Worm (Caenorhabditis elegans) whole organism, young adult: Measurements from ENCODE around the gene srd-43.

Experiments
- B0261.1 ChIP-seq: sonication (generic microtip); optimal IDR thresholded peaks from 2 replicates; lab custom pipeline; 2016; ENCODE audit warnings: mild to moderate bottlenecking, missing genetic modification characterization, moderate library complexity, missing compliant biosample characterization
- F22D6.2 ChIP-seq: sonication (generic microtip); optimal IDR thresholded peaks from 2 replicates; lab custom pipeline; 2016; ENCODE audit warnings: mild to moderate bottlenecking, missing genetic modification characterization, missing compliant biosample characterization
- F23B12.7 ChIP-seq: sonication (generic microtip); optimal IDR thresholded peaks from 2 replicates; lab custom pipeline; 2017; ENCODE audit warnings: missing genetic modification characterization, mild to moderate bottlenecking, missing compliant biosample characterization, antibody characterized with exemption, moderate library complexity; ENCODE audit not compliant: insufficient read depth
- Y53G8AR.9 ChIP-seq: fragments of 200-800 bp; sonication (Bioruptor generic); conservative IDR thresholded peaks from 2 replicates; pipeline ENCODE4 v1.3.6; 2022; ENCODE audit warnings: missing genetic modification reagents, missing genetic modification characterization, missing compliant biosample characterization
- Y56A3A.18 ChIP-seq: fragments of 200-800 bp; sonication (Bioruptor generic); IDR thresholded peaks from 2 replicates; pipeline ENCODE4 v1.3.6; 2022; ENCODE audit warnings: missing genetic modification reagents, missing genetic modification characterization, missing compliant biosample characterization
- Y79H2A.3 ChIP-seq: fragments of 200-800 bp; sonication (Bioruptor generic); conservative IDR thresholded peaks from 2 replicates; pipeline ENCODE4 v1.3.6; 2022; ENCODE audit warnings: missing genetic modification reagents, missing genetic modification characterization, missing compliant biosample characterization
- ama-1 ChIP-seq, 3 experiments: fragments of 150-350 bp in 1 of 3; sonication (generic microtip) in 2 of 3; optimal IDR thresholded peaks; 2 replicates each; lab custom pipeline; 2014 to 2018; ENCODE audit warnings: missing biosample characterization in 2 of 3, missing genetic modification characterization in 2 of 3, missing genetic modification reagents in 2 of 3
- atf-7 ChIP-seq: sonication (generic microtip); optimal IDR thresholded peaks from 2 replicates; lab custom pipeline; 2017; ENCODE audit warnings: mild to moderate bottlenecking, missing genetic modification characterization, missing compliant biosample characterization
- attf-5 ChIP-seq: fragments of 200-800 bp; sonication (Bioruptor generic); optimal IDR thresholded peaks from 2 replicates; lab custom pipeline; 2018; ENCODE audit warnings: mild to moderate bottlenecking, missing genetic modification characterization, missing compliant biosample characterization
- attf-6 ChIP-seq: fragments of 200-800 bp; sonication (Bioruptor generic); IDR thresholded peaks from 2 replicates; pipeline ENCODE4 v1.3.6; 2022; ENCODE audit warnings: missing genetic modification reagents, missing genetic modification characterization, missing compliant biosample characterization
- bed-1 ChIP-seq: fragments of 200-800 bp; sonication (Bioruptor generic); IDR thresholded peaks from 2 replicates; pipeline ENCODE4 v1.3.6; 2022; ENCODE audit warnings: missing genetic modification reagents, missing genetic modification characterization, missing compliant biosample characterization
- cebp-1 ChIP-seq, 2 experiments: fragments of 200-800 bp in 1 of 2; sonication (Bioruptor generic) in 1 of 2; sonication (generic microtip) in 1 of 2; IDR thresholded peaks in 1 of 2; optimal IDR thresholded peaks in 1 of 2; 2 replicates each; pipeline versions ENCODE4 v1.3.6 to Lab custom; 2017 to 2022; ENCODE audit warnings: missing compliant biosample characterization in 2 of 2, missing genetic modification characterization in 2 of 2, mild to moderate bottlenecking in 1 of 2, missing genetic modification reagents in 1 of 2, moderate library complexity in 1 of 2
- ceh-27 ChIP-seq: fragments of 200-800 bp; sonication (Bioruptor generic); optimal IDR thresholded peaks from 2 replicates; lab custom pipeline; 2018; ENCODE audit warnings: mild to moderate bottlenecking, missing genetic modification characterization, moderate library complexity, missing compliant biosample characterization
- chd-7 ChIP-seq: sonication (generic microtip); optimal IDR thresholded peaks from 2 replicates; lab custom pipeline; 2016; ENCODE audit warnings: mild to moderate bottlenecking, missing genetic modification characterization, moderate library complexity, missing compliant biosample characterization
- die-1 ChIP-seq: sonication (generic microtip); optimal IDR thresholded peaks from 2 replicates; lab custom pipeline; 2016; ENCODE audit warnings: missing genotype, mild to moderate bottlenecking, missing genetic modification characterization, missing compliant biosample characterization
- dpff-1 ChIP-seq: sonication (generic microtip); optimal IDR thresholded peaks from 2 replicates; lab custom pipeline; 2017; ENCODE audit warnings: mild to moderate bottlenecking, missing genetic modification characterization, missing compliant biosample characterization
- dpl-1 ChIP-seq: fragments of 150-350 bp; optimal IDR thresholded peaks from 2 replicates; lab custom pipeline; 2014; ENCODE audit warnings: missing biosample characterization, missing genetic modification reagents, missing genetic modification characterization
- ets-4 ChIP-seq: fragments of 200-800 bp; sonication (Bioruptor generic); optimal IDR thresholded peaks from 2 replicates; lab custom pipeline; 2018; ENCODE audit warnings: mild to moderate bottlenecking, missing genetic modification characterization, missing compliant biosample characterization
- fkh-3 ChIP-seq: sonication (generic microtip); optimal IDR thresholded peaks from 2 replicates; lab custom pipeline; 2016; ENCODE audit warnings: mild to moderate bottlenecking, missing genetic modification characterization, missing compliant biosample characterization
- gei-17 ChIP-seq: fragments of 200-800 bp; sonication (Bioruptor generic); optimal IDR thresholded peaks from 2 replicates; lab custom pipeline; 2018; ENCODE audit warnings: mild to moderate bottlenecking, missing genetic modification characterization, missing compliant biosample characterization
- hlh-12 ChIP-seq: sonication (generic microtip); optimal IDR thresholded peaks from 2 replicates; lab custom pipeline; 2016; ENCODE audit warnings: missing genetic modification characterization, missing compliant biosample characterization
- hlh-26 ChIP-seq: fragments of 200-800 bp; sonication (Bioruptor generic); conservative IDR thresholded peaks from 2 replicates; pipeline ENCODE4 v1.3.6; 2022; ENCODE audit warnings: missing genetic modification reagents, missing genetic modification characterization, missing compliant biosample characterization
- hsf-1 ChIP-seq: fragments of 200-800 bp; sonication (Bioruptor generic); IDR thresholded peaks from 2 replicates; pipeline ENCODE4 v1.3.6; 2022; ENCODE audit warnings: missing genetic modification reagents, missing genetic modification characterization, missing compliant biosample characterization
- let-526 ChIP-seq: fragments of 200-800 bp; sonication (Bioruptor generic); IDR thresholded peaks from 2 replicates; pipeline ENCODE4 v1.3.6; 2022; ENCODE audit warnings: missing genetic modification reagents, missing genetic modification characterization, missing compliant biosample characterization
- let-607 ChIP-seq, 2 experiments: fragments of 200-800 bp in 1 of 2; sonication (Bioruptor generic) in 1 of 2; sonication (generic microtip) in 1 of 2; optimal IDR thresholded peaks; 2 replicates each; lab custom pipeline; 2016 to 2018; ENCODE audit warnings: mild to moderate bottlenecking in 2 of 2, missing compliant biosample characterization in 2 of 2, missing genetic modification characterization in 2 of 2, moderate library complexity in 2 of 2, missing genotype in 1 of 2
- lin-35 ChIP-seq, 3 experiments: fragments of 150-350 bp in 2 of 3; sonication (generic microtip) in 1 of 3; optimal IDR thresholded peaks; 2 replicates each; lab custom pipeline; 2014 to 2018; ENCODE audit warnings: missing biosample characterization in 3 of 3, missing genetic modification characterization in 3 of 3, missing genetic modification reagents in 3 of 3
- madf-10 ChIP-seq: sonication (generic microtip); optimal IDR thresholded peaks from 2 replicates; lab custom pipeline; 2016; ENCODE audit warnings: mild to moderate bottlenecking, missing genetic modification characterization, missing compliant biosample characterization
- madf-3 ChIP-seq: fragments of 200-800 bp; sonication (Bioruptor generic); IDR thresholded peaks from 2 replicates; pipeline ENCODE4 v1.3.6; 2022; ENCODE audit warnings: missing genetic modification reagents, missing genetic modification characterization, missing compliant biosample characterization
- mel-28 ChIP-seq: sonication (generic microtip); optimal IDR thresholded peaks from 2 replicates; lab custom pipeline; 2016; ENCODE audit warnings: borderline replicate concordance, mild to moderate bottlenecking, missing genetic modification characterization, missing compliant biosample characterization
- mxl-1 ChIP-seq: sonication (generic microtip); optimal IDR thresholded peaks from 2 replicates; lab custom pipeline; 2016; ENCODE audit warnings: missing genetic modification characterization, missing compliant biosample characterization
- nfya-2 ChIP-seq: fragments of 200-800 bp; sonication (Bioruptor generic); IDR thresholded peaks from 2 replicates; pipeline ENCODE4 v1.3.6; 2022; ENCODE audit warnings: missing genetic modification reagents, missing genetic modification characterization, missing compliant biosample characterization
- nhr-179 ChIP-seq: sonication (generic microtip); optimal IDR thresholded peaks from 2 replicates; lab custom pipeline; 2016; ENCODE audit warnings: mild to moderate bottlenecking, missing genetic modification characterization, missing compliant biosample characterization
- nhr-90 ChIP-seq: sonication (generic microtip); optimal IDR thresholded peaks from 2 replicates; lab custom pipeline; 2016; ENCODE audit warnings: missing genotype, mild to moderate bottlenecking, missing genetic modification characterization, missing compliant biosample characterization
- rec-8 ChIP-seq, 2 experiments: sonication (generic microtip); optimal IDR thresholded peaks; 2 replicates each; lab custom pipeline; 2016; ENCODE audit warnings: mild to moderate bottlenecking in 2 of 2, missing genetic modification characterization in 2 of 2, missing genetic modification reagents in 2 of 2, missing genotype in 2 of 2, missing biosample characterization in 1 of 2, missing compliant biosample characterization in 1 of 2, moderate library complexity in 1 of 2
- repo-1 ChIP-seq: sonication (generic microtip); optimal IDR thresholded peaks from 2 replicates; lab custom pipeline; 2017; ENCODE audit warnings: mild to moderate bottlenecking, missing genetic modification characterization, missing compliant biosample characterization
- unc-62 ChIP-seq: fragments of 150-350 bp; optimal IDR thresholded peaks from 2 replicates; lab custom pipeline; 2014; ENCODE audit warnings: missing biosample characterization, missing genetic modification reagents, missing genetic modification characterization
- xnd-1 ChIP-seq: sonication (generic microtip); optimal IDR thresholded peaks from 2 replicates; lab custom pipeline; 2016; ENCODE audit warnings: missing genotype, missing genetic modification reagents, missing genetic modification characterization, missing compliant biosample characterization
- ztf-3 ChIP-seq: fragments of 200-800 bp; sonication (Bioruptor generic); optimal IDR thresholded peaks from 2 replicates; lab custom pipeline; 2018; ENCODE audit warnings: mild to moderate bottlenecking, missing genetic modification characterization, missing compliant biosample characterization
- ztf-6 ChIP-seq: fragments of 200-800 bp; sonication (Bioruptor generic); IDR thresholded peaks from 2 replicates; pipeline ENCODE4 v1.3.6; 2022; ENCODE audit warnings: missing genetic modification reagents, missing genetic modification characterization, missing compliant biosample characterization

srd-43 gene

DNA sequence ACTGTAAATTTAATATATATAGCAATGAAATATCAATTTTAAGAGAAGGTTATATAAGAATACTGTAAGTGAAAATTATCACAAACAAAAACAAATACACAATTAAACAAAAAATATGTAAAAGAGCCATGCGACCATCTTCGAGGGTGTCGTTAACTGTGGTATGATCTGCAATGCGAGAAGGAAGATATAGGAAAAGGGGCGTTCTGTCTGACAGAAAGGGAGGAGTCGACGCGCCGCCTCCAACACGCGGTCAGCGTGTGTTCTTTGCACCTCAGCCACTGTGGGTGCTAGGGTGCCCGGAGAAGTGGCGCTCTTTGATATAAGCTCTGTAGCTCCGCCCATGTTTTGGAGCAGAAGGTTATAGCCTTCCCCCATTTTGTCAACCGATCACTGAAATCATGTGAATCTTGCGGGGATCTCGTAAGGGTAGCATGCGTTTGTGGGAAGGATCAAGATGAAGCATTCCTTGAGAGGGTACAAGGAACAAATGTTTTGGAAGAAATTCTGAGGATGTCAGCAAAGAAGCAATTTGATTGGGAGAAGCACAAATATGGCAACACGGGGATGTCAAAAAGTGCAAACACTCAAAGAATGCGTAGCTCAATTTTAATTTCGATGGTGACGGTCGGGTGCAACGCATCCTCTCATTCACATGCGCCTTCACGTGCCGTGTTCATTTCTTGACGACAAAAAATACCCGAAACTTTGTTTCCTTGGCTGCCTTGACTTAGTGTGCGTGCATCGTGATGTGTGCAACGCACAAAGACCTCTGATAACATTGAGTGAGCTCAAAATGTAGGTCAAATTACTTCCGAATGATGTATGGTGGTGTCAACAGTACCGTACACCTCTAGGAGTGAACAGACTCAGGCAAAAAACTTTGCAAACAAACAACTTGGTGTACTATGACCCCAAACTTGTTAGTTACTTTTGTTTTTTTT, 45.4 kb upstream of the srd-43 start, which contains the start of gene mxl-3 (continued):
- TF ChIP-seq attf-5 (GFP tag; lab: Kevin White, UChicago) (no peak), unc-62 (no peak), dpl-1 (no peak), dpff-1 (no peak), F22D6.2 (tag; lab: Kevin White, UChicago) (no peak), B0261.1 (no peak), bed-1 (GFP tag; lab: Robert Waterston, UW) (no peak), nfya-2 (GFP tag; lab: Robert Waterston, UW) (no peak), atf-7 (tag; lab: Kevin White, UChicago) (peak; percentile 19), let-607 (tag; optimal IDR thresholded peaks at IDR 0.05; lab: Kevin White, UChicago) (peak in 1 of 2 experiments; percentile 21), chd-7 (tag; lab: Kevin White, UChicago) (peak; percentile 36), ets-4 (GFP tag; lab: Kevin White, UChicago) (no peak), hlh-26 (GFP tag; lab: Robert Waterston, UW) (no peak), nhr-90 (tag; lab: Kevin White, UChicago) (no peak), ceh-27 (GFP tag; lab: Kevin White, UChicago) (no peak)

DNA sequence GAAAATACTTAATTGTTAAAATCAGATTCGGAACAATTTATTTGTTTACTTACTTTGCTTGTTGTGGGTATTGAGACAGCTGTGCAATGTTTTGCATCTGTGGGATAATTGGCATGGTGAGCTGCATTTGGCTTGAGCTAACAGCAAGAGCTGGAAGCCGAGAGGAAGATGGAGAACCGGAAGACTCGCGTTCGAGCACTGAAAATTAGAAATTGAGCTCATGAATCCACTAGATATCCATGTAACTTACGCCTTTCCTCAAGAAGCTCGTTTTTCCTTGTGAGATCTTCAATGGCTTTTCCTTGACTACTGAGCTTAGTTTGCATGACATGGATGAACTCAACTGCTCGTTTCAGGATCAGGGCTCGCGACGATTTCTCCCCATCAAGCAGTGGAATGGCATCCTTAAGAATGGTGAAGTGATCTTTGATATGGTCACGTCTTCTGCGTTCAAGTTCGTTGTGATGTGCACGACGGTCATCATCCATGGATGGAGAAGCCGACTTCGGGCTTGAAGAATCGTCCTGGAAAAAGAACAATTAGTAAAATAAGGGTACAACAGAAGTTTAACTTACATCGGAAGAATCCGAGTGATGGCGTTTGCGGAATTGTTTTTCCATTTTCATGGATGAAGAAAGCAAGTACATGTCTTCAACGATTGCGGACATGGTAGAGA, 44.6 kb upstream of the srd-43 start:
- TF ChIP-seq fkh-3 (tag; lab: Kevin White, UChicago), result peak; percentile 16
- TF ChIP-seq xnd-1 (tag; lab: Kevin White, UChicago), result no peak
- no peak for TF ChIP-seq rec-8 (tag; optimal IDR thresholded peaks at IDR 0.05; lab: Kevin White, UChicago)
- TF ChIP-seq let-526 (GFP tag; lab: Robert Waterston, UW), result no peak
- TF ChIP-seq nhr-179 (tag; lab: Kevin White, UChicago), result no peak
- TF ChIP-seq F23B12.7 (tag; lab: Kevin White, UChicago), result no peak
- TF ChIP-seq lin-35 (GFP tag; optimal IDR thresholded peaks at IDR 0.05; lab: Kevin White, UChicago), result peak in 1 of 3 experiments; percentile 57
- no peak for TF ChIP-seq attf-6 (GFP tag; lab: Robert Waterston, UW)
- TF ChIP-seq atf-7 (tag; lab: Kevin White, UChicago), result no peak
- TF ChIP-seq ama-1 (optimal IDR thresholded peaks at IDR 0.05; lab: Kevin White, UChicago), result peak; percentile 84
- no peak for TF ChIP-seq ama-1 (GFP tag; optimal IDR thresholded peaks at IDR 0.05; lab: Kevin White, UChicago)
- TF ChIP-seq madf-3 (GFP tag; lab: Robert Waterston, UW), result no peak
- TF ChIP-seq hsf-1, result no peak
- TF ChIP-seq Y53G8AR.9 (GFP tag; lab: Robert Waterston, UW), result peak; percentile 22
- no peak for TF ChIP-seq hlh-12 (tag; lab: Kevin White, UChicago)
- no peak for TF ChIP-seq ztf-6 (GFP tag; lab: Robert Waterston, UW)
- no peak for TF ChIP-seq gei-17 (GFP tag; lab: Kevin White, UChicago)
- TF ChIP-seq repo-1 (tag; lab: Kevin White, UChicago), result peak; percentile 73
- TF ChIP-seq Y56A3A.18 (GFP tag; lab: Robert Waterston, UW), result peak; percentile 71; the same call in 1 of the 2 replicates
- no peak for TF ChIP-seq cebp-1 (GFP tag; IDR thresholded peaks at IDR 0.05; lab: Robert Waterston, UW)
- TF ChIP-seq cebp-1 (tag; optimal IDR thresholded peaks at IDR 0.05; lab: Kevin White, UChicago), result no peak
- no peak for TF ChIP-seq mxl-1 (tag; lab: Kevin White, UChicago)
- TF ChIP-seq mel-28 (tag; lab: Kevin White, UChicago), result no peak
- no peak for TF ChIP-seq Y79H2A.3 (GFP tag; lab: Robert Waterston, UW)
- TF ChIP-seq madf-10 (tag; lab: Kevin White, UChicago), result no peak
- no peak for TF ChIP-seq ets-4 (GFP tag; lab: Kevin White, UChicago)
- TF ChIP-seq die-1 (tag; lab: Kevin White, UChicago), result no peak
- no peak for TF ChIP-seq ztf-3 (GFP tag; lab: Kevin White, UChicago)
